Fruit fly (Drosophila melanogaster) S2 (cell line): ENCODE data around the gene CG43814.

Experiments used
- CG8478 ChIP-seq: fragments of >200 bp; optimal IDR thresholded peaks from 2 replicates; lab custom pipeline; 2018
- CTCF ChIP-seq, 2 experiments: fragments of >200 bp; optimal IDR thresholded peaks; 2 replicates each; lab custom pipeline; 2018

DNA sequence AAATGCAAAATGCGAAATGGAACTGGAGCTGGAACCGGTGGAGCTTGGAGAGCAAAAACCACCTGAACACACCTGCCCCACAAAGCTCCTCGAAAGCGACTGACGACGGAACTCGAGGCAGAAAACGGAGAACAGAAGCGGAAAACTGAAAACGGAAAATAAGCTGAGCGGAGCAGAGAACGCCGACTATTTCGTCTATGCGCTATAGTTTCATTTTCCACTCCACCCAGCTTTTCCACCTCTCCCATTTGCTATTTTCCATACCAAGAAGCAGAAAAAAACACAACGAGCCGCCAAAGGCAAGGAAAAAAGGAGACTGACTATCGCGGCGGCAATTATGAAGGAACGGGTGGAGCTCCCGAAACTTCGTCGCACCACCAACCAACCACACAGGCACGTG lies 12.3 kb downstream of the CG43814 start, which contains the start of gene ham:
- no peak for TF ChIP-seq CG8478 (lab: Kevin White, UChicago)
- TF ChIP-seq CTCF (optimal IDR thresholded peaks at IDR 0.05; lab: Kevin White, UChicago) = no peak
